Fruit fly (Drosophila melanogaster) whole organism, wandering third instar larva: ENCODE measurements around the gene CG4313.
A peak's percentile ranks its signal among the peaks of the same experiment; 100 is the strongest.

Experiments
- Abd-B ChIP-seq: fragments of >200 bp; optimal IDR thresholded peaks from 2 replicates; lab custom pipeline; 2017; ENCODE audit warnings: missing biosample characterization, missing genetic modification characterization
- CG32264 ChIP-seq: fragments of 200-800 bp; sonication (Bioruptor generic); optimal IDR thresholded peaks from 2 replicates; lab custom pipeline; 2016; ENCODE audit warnings: missing biosample characterization, missing genetic modification characterization
- CG9705 ChIP-seq: fragments of 200-800 bp; sonication (Bioruptor generic); optimal IDR thresholded peaks from 2 replicates; lab custom pipeline; 2018; ENCODE audit warnings: missing biosample characterization, mild to moderate bottlenecking, missing genetic modification characterization
- CrebA ChIP-seq: fragments of 200-800 bp; sonication (Bioruptor generic); optimal IDR thresholded peaks from 2 replicates; lab custom pipeline; 2016; ENCODE audit warnings: missing biosample characterization, mild to moderate bottlenecking, missing genetic modification characterization, borderline replicate concordance
- Dif ChIP-seq: fragments of 200-275, 200-300 bp; sonication (Bioruptor generic); optimal IDR thresholded peaks from 2 replicates; lab custom pipeline; 2018; ENCODE audit warnings: missing biosample characterization, missing genetic modification characterization; ENCODE audit not compliant: partially characterized antibody
- GATAd ChIP-seq: sonication (Bioruptor generic); optimal IDR thresholded peaks from 2 replicates; lab custom pipeline; 2016; ENCODE audit warnings: missing biosample characterization, missing genetic modification characterization
- HLH106 ChIP-seq: fragments of 200-800 bp; optimal IDR thresholded peaks from 3 replicates; lab custom pipeline; 2019; ENCODE audit warnings: missing biosample characterization, mild to moderate bottlenecking, missing genetic modification characterization, moderate library complexity
- Hr78 ChIP-seq: fragments of >200 bp; optimal IDR thresholded peaks from 2 replicates; lab custom pipeline; 2017; ENCODE audit warnings: missing biosample characterization, missing genetic modification characterization
- Hr83 ChIP-seq: fragments of 200-300 bp; sonication (Bioruptor generic); optimal IDR thresholded peaks from 2 replicates; lab custom pipeline; 2016; ENCODE audit warnings: missing biosample characterization, mild to moderate bottlenecking, missing genetic modification characterization, moderate library complexity; ENCODE audit not compliant: poor library complexity, severe bottlenecking
- Jra ChIP-seq: sonication (Bioruptor generic); optimal IDR thresholded peaks from 2 replicates; lab custom pipeline; 2016; ENCODE audit warnings: missing biosample characterization, missing genetic modification characterization
- Mio ChIP-seq: sonication (Bioruptor generic); optimal IDR thresholded peaks from 2 replicates; lab custom pipeline; 2016; ENCODE audit warnings: missing biosample characterization, missing genetic modification characterization
- Myc ChIP-seq: fragments of >200 bp; optimal IDR thresholded peaks from 2 replicates; lab custom pipeline; 2017
- N ChIP-seq: fragments of >200 bp; optimal IDR thresholded peaks from 2 replicates; lab custom pipeline; 2018; ENCODE audit warnings: missing biosample characterization, missing external identifiers, missing genetic modification characterization
- OdsH ChIP-seq: fragments of 200-800 bp; sonication (Bioruptor generic); optimal IDR thresholded peaks from 2 replicates; lab custom pipeline; 2016; ENCODE audit warnings: missing biosample characterization, mild to moderate bottlenecking, missing genetic modification characterization
- Sp1 ChIP-seq: fragments of 200-800 bp; sonication (Bioruptor generic); optimal IDR thresholded peaks from 3 replicates; lab custom pipeline; 2019; ENCODE audit warnings: missing biosample characterization, mild to moderate bottlenecking, missing genetic modification characterization, moderate library complexity
- Vsx2 ChIP-seq: fragments of 200-300, 225-300 bp; sonication (Bioruptor generic); optimal IDR thresholded peaks from 2 replicates; lab custom pipeline; 2018; ENCODE audit warnings: missing biosample characterization, missing genetic modification characterization; ENCODE audit not compliant: partially characterized antibody
- br ChIP-seq: fragments of 200-800 bp; sonication (Bioruptor generic); optimal IDR thresholded peaks from 2 replicates; lab custom pipeline; 2016; ENCODE audit warnings: missing biosample characterization, missing genetic modification characterization
- dl ChIP-seq, 2 experiments: fragments of 175-275, 200-275 bp in 1 of 2; fragments of 200-275 bp in 1 of 2; sonication (Bioruptor generic); optimal IDR thresholded peaks; lab custom pipeline; 2018; ENCODE audit warnings: mild to moderate bottlenecking in 2 of 2, missing biosample characterization in 2 of 2, missing genetic modification characterization in 2 of 2, moderate library complexity in 2 of 2; ENCODE audit not compliant: partially characterized antibody in 2 of 2, insufficient read depth in 1 of 2
- dmrt93B ChIP-seq: fragments of 200-800 bp; sonication (Bioruptor generic); optimal IDR thresholded peaks from 2 replicates; lab custom pipeline; 2018; ENCODE audit warnings: missing biosample characterization, mild to moderate bottlenecking, missing genetic modification characterization
- ey ChIP-seq: fragments of 200-800 bp; sonication (Bioruptor generic); optimal IDR thresholded peaks from 2 replicates; lab custom pipeline; 2016; ENCODE audit warnings: missing biosample characterization, missing genetic modification characterization
- foxo ChIP-seq, 2 experiments: fragments of 200-800 bp; sonication (Bioruptor generic); optimal IDR thresholded peaks; 2 replicates in 1 of 2; 3 replicates in 1 of 2; lab custom pipeline; 2016 to 2017; ENCODE audit warnings: missing biosample characterization in 2 of 2, missing genetic modification characterization in 2 of 2
- fru ChIP-seq: fragments of 200-800 bp; sonication (Bioruptor generic); optimal IDR thresholded peaks from 3 replicates; lab custom pipeline; 2016; ENCODE audit warnings: missing biosample characterization, mild to moderate bottlenecking, missing genetic modification characterization
- h ChIP-seq: fragments of 200-800 bp; sonication (Bioruptor generic); optimal IDR thresholded peaks from 3 replicates; lab custom pipeline; 2016; ENCODE audit warnings: missing biosample characterization, mild to moderate bottlenecking, missing genetic modification characterization
- jim ChIP-seq: fragments of 175-275, 200-325 bp; sonication (Bioruptor generic); optimal IDR thresholded peaks from 2 replicates; lab custom pipeline; 2016; ENCODE audit warnings: missing biosample characterization, mild to moderate bottlenecking, missing genetic modification characterization
- pan ChIP-seq: fragments of >200 bp; optimal IDR thresholded peaks from 2 replicates; lab custom pipeline; 2017
- sage ChIP-seq: fragments of 200-800 bp; sonication (Bioruptor generic); optimal IDR thresholded peaks from 2 replicates; lab custom pipeline; 2016; ENCODE audit warnings: missing biosample characterization, mild to moderate bottlenecking, missing genetic modification characterization
- sv ChIP-seq: fragments of 200-800 bp; sonication (Bioruptor generic); optimal IDR thresholded peaks from 3 replicates; lab custom pipeline; 2016; ENCODE audit warnings: missing biosample characterization, missing genetic modification characterization
- tai ChIP-seq: sonication (Bioruptor generic); optimal IDR thresholded peaks from 2 replicates; lab custom pipeline; 2016; ENCODE audit warnings: missing biosample characterization, missing genetic modification characterization
- usp ChIP-seq: fragments of >200 bp; optimal IDR thresholded peaks from 2 replicates; lab custom pipeline; 2017; ENCODE audit warnings: missing biosample characterization, missing genetic modification characterization
- woc ChIP-seq: sonication (Bioruptor generic); optimal IDR thresholded peaks from 2 replicates; lab custom pipeline; 2016; ENCODE audit warnings: missing biosample characterization, mild to moderate bottlenecking, missing genetic modification characterization

Gene CG4313

dm6 chrX:2061119-2061518 is 19.5 kb downstream of the CG4313 start:
- peak; percentile 20 for TF ChIP-seq HLH106 (tag; lab: Kevin White, UChicago)
- peak; percentile 56 for TF ChIP-seq Myc
- no peak for TF ChIP-seq OdsH (GFP tag; lab: Kevin White, UChicago)
- peak; percentile 34 for TF ChIP-seq Sp1
- no peak for TF ChIP-seq Hr78 (GFP tag; lab: Kevin White, UChicago)
- TF ChIP-seq foxo (GFP tag; optimal IDR thresholded peaks at IDR 0.05; lab: Kevin White, UChicago) = no peak
- TF ChIP-seq tai (GFP tag; lab: Kevin White, UChicago) = no peak

DNA sequence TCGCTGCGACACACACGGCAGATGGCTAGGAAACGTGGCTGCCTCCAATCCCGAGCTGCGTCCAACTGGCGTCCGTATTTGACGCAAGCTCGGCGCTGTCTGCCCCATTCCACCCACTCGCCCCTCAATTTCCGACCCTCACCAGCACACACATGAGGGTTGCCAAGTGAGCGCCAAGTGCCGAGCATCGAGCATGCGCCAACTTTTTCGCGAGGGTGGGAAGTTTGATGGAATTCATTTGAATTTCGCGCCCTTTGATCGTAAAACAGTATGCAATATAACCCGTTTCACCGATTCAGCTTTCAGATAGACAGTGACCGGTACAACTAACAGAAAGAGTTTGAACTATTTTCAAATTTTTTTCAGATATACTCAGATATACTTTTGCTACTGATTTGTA is 20.2 kb downstream of the CG4313 start, which contains the start of gene Sik2:
Gene Sik2, minus strand, starts transcription at position 67 of the 400 bp plus-strand sequence.
- TF ChIP-seq Mio (GFP tag; lab: Kevin White, UChicago) = no peak
- TF ChIP-seq Dif = no peak
- TF ChIP-seq N (GFP tag; lab: Kevin White, UChicago) = no peak
- no peak for TF ChIP-seq pan (lab: Kevin White, UChicago)
- no peak for TF ChIP-seq Jra (GFP tag; lab: Kevin White, UChicago)
- TF ChIP-seq dmrt93B (GFP tag; lab: Kevin White, UChicago) = no peak
- TF ChIP-seq br (GFP tag; lab: Kevin White, UChicago) = no peak
- no peak for TF ChIP-seq Sp1
- TF ChIP-seq Vsx2 = no peak
- no peak for TF ChIP-seq woc (GFP tag; lab: Kevin White, UChicago)
- TF ChIP-seq tai (GFP tag; lab: Kevin White, UChicago) = no peak
- no peak for TF ChIP-seq Abd-B (GFP tag; lab: Kevin White, UChicago)
- TF ChIP-seq h = no peak
- no peak for TF ChIP-seq Hr83
- TF ChIP-seq usp (GFP tag; lab: Kevin White, UChicago) = no peak
- TF ChIP-seq CG9705 (GFP tag; lab: Kevin White, UChicago) = no peak
- no peak for TF ChIP-seq ey (GFP tag; lab: Kevin White, UChicago)
- TF ChIP-seq sv = no peak

- TF ChIP-seq N (GFP tag; lab: Kevin White, UChicago) = no peak
- no peak for TF ChIP-seq CG32264 (GFP tag; lab: Kevin White, UChicago)
- peak; percentile 83 for TF ChIP-seq Myc
- no peak for TF ChIP-seq CrebA (GFP tag; lab: Kevin White, UChicago)
- TF ChIP-seq woc (GFP tag; lab: Kevin White, UChicago) = peak; percentile 58
- peak; percentile 6 for TF ChIP-seq Sp1
- TF ChIP-seq jim (GFP tag; lab: Kevin White, UChicago) = no peak
- peak; percentile 2 for TF ChIP-seq fru
- peak; percentile 29 for TF ChIP-seq h
These were observed 23.4 kb downstream of the CG4313 start, which contains the start of gene CG4281 for dm6 chrX:2065073-2065472. CG4281 (minus strand) TSS chrX:2065142.

DNA sequence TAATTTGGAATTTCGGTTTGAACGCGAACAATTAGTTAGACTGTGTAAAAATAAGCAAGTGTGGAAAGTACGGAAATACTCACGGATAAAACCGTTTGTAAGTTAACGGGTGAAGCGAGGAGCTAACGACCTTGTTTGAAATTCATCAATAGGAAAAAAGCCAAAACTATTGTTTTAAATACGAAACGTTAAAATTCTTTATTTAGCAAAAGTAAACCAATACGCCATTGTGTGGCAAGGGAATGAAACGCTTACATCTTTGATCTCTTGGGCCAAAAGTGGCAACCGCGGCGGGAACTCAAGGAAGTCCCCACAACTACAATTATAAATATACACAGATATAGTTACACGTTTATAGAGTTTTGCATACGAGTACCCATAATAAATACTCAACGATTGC is 24.6 kb downstream of the CG4313 start, which contains the start of gene CG14054:
Gene CG14054, minus strand, starts transcription at position 101 of the 400 bp plus-strand sequence.
- TF ChIP-seq pan (lab: Kevin White, UChicago) (no peak), Jra (GFP tag; lab: Kevin White, UChicago) (no peak)

- no peak for TF ChIP-seq Vsx2
- no peak for TF ChIP-seq Abd-B (GFP tag; lab: Kevin White, UChicago)
- TF ChIP-seq dl (GFP tag; optimal IDR thresholded peaks at IDR 0.05; lab: Kevin White, UChicago; ENCODE audit: insufficient read depth in 1 of 2, partially characterized antibody in 2 of 2) = no peak
- TF ChIP-seq usp (GFP tag; lab: Kevin White, UChicago) = no peak
- no peak for TF ChIP-seq GATAd (GFP tag; lab: Kevin White, UChicago)
- no peak for TF ChIP-seq Dif
- no peak for TF ChIP-seq sage (GFP tag; lab: Kevin White, UChicago)
- no peak for TF ChIP-seq Hr78 (GFP tag; lab: Kevin White, UChicago)
- TF ChIP-seq CrebA (GFP tag; lab: Kevin White, UChicago) = no peak
- no peak for TF ChIP-seq Jra (GFP tag; lab: Kevin White, UChicago)
- no peak for TF ChIP-seq woc (GFP tag; lab: Kevin White, UChicago)
These were observed 26.6 kb downstream of the CG4313 start, which contains the start of gene CG4194 for dm6 chrX:2068292-2068691. CG4194 (plus strand) TSS chrX:2068592.
